Worm (Caenorhabditis elegans): Measurements from ENCODE around the gene F49C5.11.

Gene F49C5.11

DNA sequence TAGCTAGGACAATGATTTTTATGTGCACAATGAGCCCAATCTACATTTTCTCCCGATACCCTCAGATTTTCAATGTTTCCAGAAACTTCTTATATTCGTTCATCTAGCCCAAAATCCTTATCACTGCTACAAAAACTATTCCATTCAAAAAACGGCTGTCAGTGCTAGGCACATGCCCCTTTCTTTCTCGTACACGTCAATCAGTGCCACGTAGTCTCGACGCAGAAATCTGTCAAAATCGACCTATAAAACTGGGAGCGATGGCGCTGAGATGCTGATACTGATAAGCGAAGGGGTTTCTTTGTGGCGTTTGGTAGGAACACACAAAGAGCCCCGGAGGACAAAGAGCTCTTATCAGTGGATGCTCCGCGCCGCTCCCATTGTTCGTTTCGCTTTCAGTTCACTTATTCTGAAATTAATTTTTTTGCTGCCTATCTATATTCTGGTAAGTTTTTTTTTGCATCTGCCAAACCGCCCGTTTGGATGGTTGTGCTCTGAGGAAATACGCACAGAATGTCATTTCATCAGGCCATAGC lies 36.8 kb upstream of the F49C5.11 start, which contains the start of gene srh-70:
srh-70 (minus strand) TSS at position 51 of the 536 bp plus-strand sequence.
- TF ChIP-seq ceh-88 (GFP tag; IDR thresholded peaks at IDR 0.05) (no peak), unc-62 (GFP tag; optimal IDR thresholded peaks at IDR 0.05) (no peak), fkh-10 (GFP tag; optimal IDR thresholded peaks at IDR 0.05) (no peak), nhr-84 (tag; optimal IDR thresholded peaks at IDR 0.05) (no peak), efl-3 (GFP tag; optimal IDR thresholded peaks at IDR 0.05) (no peak), aly-2 (tag; optimal IDR thresholded peaks at IDR 0.05) (no peak), lsy-2 (tag; optimal IDR thresholded peaks at IDR 0.05) (no peak), lin-39 (tag; optimal IDR thresholded peaks at IDR 0.05) (no peak), egl-13 (tag; optimal IDR thresholded peaks at IDR 0.05) (no peak), snpc-4 (tag; optimal IDR thresholded peaks at IDR 0.05) (no peak), jun-1 (tag; optimal IDR thresholded peaks at IDR 0.05) (no peak), fos-1 (tag; optimal IDR thresholded peaks at IDR 0.05) (no peak), lin-14 (GFP tag; optimal IDR thresholded peaks at IDR 0.05) (no peak), elt-3 (tag; optimal IDR thresholded peaks at IDR 0.05) (no peak)

DNA sequence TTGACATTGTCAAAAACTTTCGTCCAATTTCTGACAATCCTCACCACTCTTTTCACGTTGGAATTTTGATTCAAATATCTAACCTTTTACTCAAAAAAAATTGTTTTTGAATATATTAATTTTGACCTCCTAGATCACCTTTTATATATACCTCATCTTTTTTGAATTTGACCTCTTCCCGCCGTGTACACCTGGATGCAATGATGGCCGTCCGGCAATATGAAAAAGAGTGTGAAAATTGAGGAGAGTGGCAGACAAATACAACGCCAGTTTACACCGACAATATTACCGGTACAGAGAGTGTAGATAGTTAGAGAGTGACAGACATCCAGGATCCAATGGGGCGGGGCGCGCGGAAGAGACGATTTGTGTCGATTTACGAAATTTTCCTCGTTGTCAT lies 36.1 kb upstream of the F49C5.11 start, which contains the start of gene ceh-99:
ceh-99 (plus strand) TSS at position 366 of the 400 bp plus-strand sequence.
- TF ChIP-seq rnt-1 (tag; optimal IDR thresholded peaks at IDR 0.05) (no peak), fkh-4 (tag; optimal IDR thresholded peaks at IDR 0.05; ENCODE audit: borderline replicate concordance) (no peak), sptf-1 (tag; optimal IDR thresholded peaks at IDR 0.05) (no peak), ceh-63 (GFP tag; optimal IDR thresholded peaks at IDR 0.05) (no peak), egl-27 (tag; optimal IDR thresholded peaks at IDR 0.05) (no peak), egl-13 (tag; optimal IDR thresholded peaks at IDR 0.05) (no peak), dsc-1 (tag; optimal IDR thresholded peaks at IDR 0.05) (no peak), nhr-19 (GFP tag; conservative IDR thresholded peaks at IDR 0.05) (no peak), lin-39 (tag; optimal IDR thresholded peaks at IDR 0.05) (no peak), xbp-1 (tag; optimal IDR thresholded peaks at IDR 0.05) (no peak), efl-1 (optimal IDR thresholded peaks at IDR 0.05) (no peak), efl-1 (GFP tag; optimal IDR thresholded peaks at IDR 0.05 in 1 of 2) (no peak), aly-2 (tag; optimal IDR thresholded peaks at IDR 0.05) (no peak)

DNA sequence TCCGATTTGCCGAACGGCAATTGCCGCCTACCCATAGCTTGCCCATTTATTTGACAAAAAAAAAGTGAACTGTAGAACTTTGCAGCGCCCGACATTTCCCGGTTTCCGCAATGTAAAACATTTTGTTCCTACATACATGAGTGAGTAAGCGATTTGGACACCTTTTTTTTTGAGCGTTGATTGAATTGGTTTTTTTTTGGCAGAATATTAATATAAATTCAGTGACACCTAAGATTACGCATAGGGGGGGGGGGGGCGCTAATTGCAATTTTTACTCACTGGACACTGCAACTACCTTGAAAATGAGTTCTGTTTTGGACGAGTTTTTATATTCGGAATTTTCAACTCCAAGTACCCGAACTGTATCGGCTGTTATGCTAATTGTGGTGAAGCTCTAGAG lies 30.2 kb upstream of the F49C5.11 start, which contains the start of gene srx-118:
srx-118 (plus strand) TSS at position 301 of the 400 bp plus-strand sequence.
- no peak for TF ChIP-seq nhr-85 (tag)
- no peak for TF ChIP-seq nhr-47 (tag; optimal IDR thresholded peaks at IDR 0.05)
- TF ChIP-seq jun-1 (tag; optimal IDR thresholded peaks at IDR 0.05) = no peak
- no peak for TF ChIP-seq nhr-237 (tag; optimal IDR thresholded peaks at IDR 0.05)
- TF ChIP-seq dpl-1 (GFP tag; optimal IDR thresholded peaks at IDR 0.05) = no peak
- TF ChIP-seq sptf-1 (tag; optimal IDR thresholded peaks at IDR 0.05) = no peak

DNA sequence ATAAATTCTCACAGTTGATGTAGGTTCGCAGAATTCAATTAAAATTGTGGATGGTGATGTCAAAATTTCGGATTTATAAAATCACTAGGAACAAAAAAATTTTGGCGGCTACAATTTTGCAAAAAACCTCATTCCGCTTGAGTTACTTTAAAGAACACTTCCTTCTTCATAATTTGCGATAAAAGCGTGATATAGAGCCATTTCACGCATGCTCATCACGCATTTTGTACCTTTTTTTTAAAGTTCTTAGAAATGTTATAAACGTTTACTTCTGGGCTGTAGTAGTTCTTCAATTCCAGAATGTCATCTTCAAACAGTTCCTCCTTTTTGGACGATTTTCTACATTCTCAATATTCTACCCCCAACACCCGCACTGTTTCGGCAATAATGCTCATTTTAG lies 27.7 kb upstream of the F49C5.11 start, which contains the start of gene srx-119:
srx-119 (plus strand) TSS at position 301 of the 400 bp plus-strand sequence.
- TF ChIP-seq nhr-76 (tag; optimal IDR thresholded peaks at IDR 0.05) (no peak), pag-3 (tag; optimal IDR thresholded peaks at IDR 0.05; ENCODE audit: borderline replicate concordance, insufficient read depth) (no peak), ceh-8 (GFP tag; optimal IDR thresholded peaks at IDR 0.05) (no peak), lin-39 (tag; optimal IDR thresholded peaks at IDR 0.05) (no peak), egl-27 (tag; optimal IDR thresholded peaks at IDR 0.05) (no peak)

DNA sequence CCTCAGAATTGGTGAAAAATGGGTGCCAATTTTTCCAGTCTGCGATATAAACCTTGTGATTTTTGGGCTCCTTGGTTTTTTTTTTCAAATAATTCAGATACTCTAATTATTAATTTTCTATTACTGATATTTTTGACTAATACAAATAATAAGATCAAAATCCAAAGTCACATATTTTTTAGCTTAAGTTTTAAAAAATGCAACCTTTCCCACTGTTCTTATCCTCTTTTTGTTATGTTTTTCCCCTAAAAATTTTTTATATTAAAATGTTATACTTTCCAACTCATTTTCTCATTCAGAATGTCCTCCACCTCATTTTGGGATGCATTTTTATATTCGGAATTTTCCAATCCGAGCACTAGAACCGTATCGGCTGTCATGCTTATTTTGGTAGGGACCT lies 24.7 kb upstream of the F49C5.11 start, which contains the start of gene srx-120:
srx-120 (plus strand) TSS at position 301 of the 400 bp plus-strand sequence.
- TF ChIP-seq isw-1 (GFP tag; IDR thresholded peaks at IDR 0.05) = no peak
- TF ChIP-seq lin-14 (GFP tag; optimal IDR thresholded peaks at IDR 0.05) = no peak
- no peak for TF ChIP-seq nhr-84 (tag; optimal IDR thresholded peaks at IDR 0.05)

Measured in whole organism, L1 larva.